Worm (Caenorhabditis elegans): Measurements from ENCODE around the gene gly-13.

DNA sequence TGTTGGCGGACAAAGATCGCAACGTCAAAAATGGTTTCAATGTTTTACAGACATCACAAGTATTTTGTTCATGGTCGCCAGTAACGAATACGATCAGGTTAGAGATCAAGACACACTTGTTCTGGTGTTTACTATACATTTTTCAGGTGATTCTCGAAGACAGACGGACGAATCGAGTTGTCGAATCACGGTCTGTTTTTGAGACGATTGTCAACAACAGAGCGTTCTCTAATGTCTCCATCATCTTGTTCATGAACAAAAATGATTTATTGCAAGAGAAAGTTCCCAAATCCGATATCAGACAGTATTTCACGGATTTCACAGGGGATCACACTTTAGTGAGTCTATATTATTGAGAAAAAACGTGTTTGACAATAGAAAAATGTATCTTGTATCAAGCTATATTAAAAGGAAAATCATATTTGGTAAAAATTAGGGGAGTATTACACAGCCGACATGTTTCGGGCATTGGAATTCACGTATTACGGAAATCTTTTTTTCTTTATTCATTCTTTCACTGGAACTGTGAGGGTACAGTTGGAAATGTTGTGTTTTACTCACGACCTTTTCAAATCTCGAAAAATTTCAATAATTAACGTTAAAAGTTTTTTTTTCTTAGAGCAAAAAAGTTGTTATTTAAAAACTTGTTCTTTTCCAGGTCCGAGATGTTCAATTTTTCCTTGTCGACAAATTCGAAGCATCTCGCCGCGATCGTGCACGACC lies 48.2 kb downstream of the gly-13 start:
- no peak for TF ChIP-seq F13C5.2 (tag; optimal IDR thresholded peaks at IDR 0.05)
- TF ChIP-seq ama-1 (optimal IDR thresholded peaks at IDR 0.05), result no peak
- no peak for TF ChIP-seq ceh-36 (tag; optimal IDR thresholded peaks at IDR 0.05)
- no peak for TF ChIP-seq tbx-37 (GFP tag; conservative IDR thresholded peaks at IDR 0.05)
